Fruit fly (Drosophila melanogaster) whole organism, prepupa: ENCODE measurements around the gene Abi.

ENCODE experiments used
- CG10669 ChIP-seq: fragments of 200-800 bp; sonication (Bioruptor generic); optimal IDR thresholded peaks from 3 replicates; lab custom pipeline; 2018; ENCODE audit warnings: missing biosample characterization, mild to moderate bottlenecking, missing genetic modification characterization, moderate library complexity
- CG11294 ChIP-seq: fragments of 200-800 bp; sonication (Bioruptor generic); IDR thresholded peaks from 2 replicates; pipeline ENCODE4 v1.3.6; 2022; ENCODE audit warnings: missing biosample characterization, missing genetic modification characterization
- CG11762 ChIP-seq: fragments of 200-800 bp; sonication (Bioruptor generic); optimal IDR thresholded peaks from 3 replicates; lab custom pipeline; 2016; ENCODE audit warnings: missing biosample characterization, missing genetic modification characterization; ENCODE audit not compliant: insufficient read depth
- CG11902 ChIP-seq: fragments of 200-800 bp; sonication (Bioruptor generic); optimal IDR thresholded peaks from 3 replicates; lab custom pipeline; 2016; ENCODE audit warnings: missing biosample characterization, missing genetic modification characterization
- CG1621 ChIP-seq: fragments of 200-800 bp; sonication (Bioruptor generic); optimal IDR thresholded peaks from 3 replicates; lab custom pipeline; 2018; ENCODE audit warnings: missing biosample characterization, mild to moderate bottlenecking, missing genetic modification characterization
- CG16779 ChIP-seq: fragments of 200-800 bp; sonication (Bioruptor generic); optimal IDR thresholded peaks from 3 replicates; lab custom pipeline; 2017; ENCODE audit warnings: missing biosample characterization, mild to moderate bottlenecking, missing genetic modification characterization
- CG3032 ChIP-seq: fragments of 200-800 bp; optimal IDR thresholded peaks from 2 replicates; lab custom pipeline; 2019; ENCODE audit warnings: missing biosample characterization, mild to moderate bottlenecking, missing genetic modification characterization, moderate library complexity
- CG31627 ChIP-seq: fragments of 200-800 bp; sonication (Bioruptor generic); optimal IDR thresholded peaks from 3 replicates; lab custom pipeline; 2016; ENCODE audit warnings: missing biosample characterization, missing genetic modification characterization
- CG32006 ChIP-seq: fragments of 200-800 bp; sonication (Bioruptor generic); optimal IDR thresholded peaks from 3 replicates; lab custom pipeline; 2017; ENCODE audit warnings: missing biosample characterization, mild to moderate bottlenecking, missing genetic modification characterization
- CG34406 ChIP-seq: fragments of 200-800 bp; sonication (Bioruptor generic); optimal IDR thresholded peaks from 3 replicates; lab custom pipeline; 2016; ENCODE audit warnings: missing biosample characterization, missing genetic modification characterization
- CG3919 ChIP-seq: fragments of 200-800 bp; sonication (Bioruptor generic); optimal IDR thresholded peaks from 3 replicates; lab custom pipeline; 2016; ENCODE audit warnings: missing biosample characterization, missing genetic modification characterization
- CG4318 ChIP-seq: fragments of 200-800 bp; sonication (Bioruptor generic); optimal IDR thresholded peaks from 3 replicates; lab custom pipeline; 2017; ENCODE audit warnings: missing biosample characterization, mild to moderate bottlenecking, missing genetic modification characterization
- CG6163 ChIP-seq: fragments of 200-800 bp; sonication (Bioruptor generic); IDR thresholded peaks from 3 replicates; pipeline ENCODE4 v1.3.6; 2022; ENCODE audit warnings: missing biosample characterization, missing genetic modification characterization
- CG6276 ChIP-seq: fragments of 200-800 bp; sonication (Bioruptor generic); optimal IDR thresholded peaks from 2 replicates; lab custom pipeline; 2017; ENCODE audit warnings: missing biosample characterization, mild to moderate bottlenecking, missing genetic modification characterization
- CG6792 ChIP-seq: fragments of 200-800 bp; sonication (Bioruptor generic); optimal IDR thresholded peaks from 3 replicates; lab custom pipeline; 2016; ENCODE audit warnings: missing biosample characterization, missing genetic modification characterization
- CG6808 ChIP-seq: fragments of 200-800 bp; sonication (Bioruptor generic); optimal IDR thresholded peaks from 3 replicates; lab custom pipeline; 2017; ENCODE audit warnings: missing biosample characterization, missing genetic modification characterization, mild to moderate bottlenecking, moderate library complexity, missing genetic modification reagents
- CG6854 ChIP-seq: fragments of 200-800 bp; sonication (Bioruptor generic); optimal IDR thresholded peaks from 2 replicates; lab custom pipeline; 2017; ENCODE audit warnings: missing biosample characterization, mild to moderate bottlenecking, missing genetic modification characterization
- CG7368 ChIP-seq: fragments of 200-800 bp; sonication (Bioruptor generic); optimal IDR thresholded peaks from 3 replicates; lab custom pipeline; 2016; ENCODE audit warnings: missing biosample characterization, missing genetic modification characterization
- CG8119 ChIP-seq: fragments of 200-800 bp; sonication (Bioruptor generic); IDR thresholded peaks from 3 replicates; pipeline ENCODE4 v1.3.6; 2022; ENCODE audit warnings: missing biosample characterization, missing genetic modification characterization
- CG8319 ChIP-seq: fragments of 200-800 bp; sonication (Bioruptor generic); optimal IDR thresholded peaks from 3 replicates; lab custom pipeline; 2016; ENCODE audit warnings: missing biosample characterization, missing genetic modification characterization
- CG8632 ChIP-seq: fragments of 200-800 bp; sonication (Bioruptor generic); optimal IDR thresholded peaks from 3 replicates; lab custom pipeline; 2016; ENCODE audit warnings: missing biosample characterization, missing genetic modification characterization
- CG9139 ChIP-seq: fragments of 200-800 bp; sonication (Bioruptor generic); optimal IDR thresholded peaks from 3 replicates; lab custom pipeline; 2017; ENCODE audit warnings: missing biosample characterization, mild to moderate bottlenecking, missing genetic modification characterization
- Eip78C ChIP-seq: fragments of 200-800 bp; sonication (Bioruptor generic); peaks from one replicate; lab custom pipeline; 2016; ENCODE audit warnings: missing biosample characterization, missing genetic modification characterization
- Eip93F ChIP-seq: fragments of 200-800 bp; sonication (Bioruptor generic); optimal IDR thresholded peaks from 2 replicates; lab custom pipeline; 2016; ENCODE audit warnings: missing biosample characterization, mild to moderate bottlenecking, missing genetic modification characterization
- Ets21C ChIP-seq: fragments of 200-800 bp; sonication (Bioruptor generic); optimal IDR thresholded peaks from 3 replicates; lab custom pipeline; 2016; ENCODE audit warnings: missing biosample characterization, missing genetic modification characterization
- Hr38 ChIP-seq: sonication (Bioruptor generic); optimal IDR thresholded peaks from 2 replicates; lab custom pipeline; 2016; ENCODE audit warnings: missing biosample characterization, missing genetic modification characterization
- Hr39 ChIP-seq: fragments of 200-800 bp; sonication (Bioruptor generic); optimal IDR thresholded peaks from 2 replicates; lab custom pipeline; 2016; ENCODE audit warnings: missing biosample characterization, missing genetic modification characterization
- Hr4 ChIP-seq: fragments of 200-800 bp; sonication (Bioruptor generic); optimal IDR thresholded peaks from 3 replicates; lab custom pipeline; 2016; ENCODE audit warnings: missing biosample characterization, missing genetic modification characterization
- Lpt ChIP-seq: fragments of 200-800 bp; sonication (Bioruptor generic); optimal IDR thresholded peaks from 3 replicates; lab custom pipeline; 2016; ENCODE audit warnings: missing biosample characterization, missing genetic modification characterization
- Met ChIP-seq: fragments of 200-800 bp; sonication (Bioruptor generic); optimal IDR thresholded peaks from 3 replicates; lab custom pipeline; 2016; ENCODE audit warnings: missing biosample characterization, missing genetic modification characterization
- OdsH ChIP-seq: fragments of 200-800 bp; sonication (Bioruptor generic); optimal IDR thresholded peaks from 3 replicates; lab custom pipeline; 2016; ENCODE audit warnings: missing biosample characterization, missing genetic modification characterization
- Smox ChIP-seq: fragments of 200-800 bp; sonication (Bioruptor generic); optimal IDR thresholded peaks from 3 replicates; lab custom pipeline; 2016; ENCODE audit warnings: missing biosample characterization, missing genetic modification characterization
- Sox102F ChIP-seq: fragments of 200-800 bp; sonication (Bioruptor generic); optimal IDR thresholded peaks from 2 replicates; lab custom pipeline; 2016; ENCODE audit warnings: missing biosample characterization, mild to moderate bottlenecking, missing genetic modification characterization
- Sox14 ChIP-seq: fragments of 200-800 bp; sonication (Bioruptor generic); optimal IDR thresholded peaks from 3 replicates; lab custom pipeline; 2016; ENCODE audit warnings: missing biosample characterization, missing genetic modification characterization
- Sox15 ChIP-seq: fragments of 200-800 bp; sonication (Bioruptor generic); optimal IDR thresholded peaks from 3 replicates; lab custom pipeline; 2016; ENCODE audit warnings: missing biosample characterization, missing genetic modification characterization
- cyc ChIP-seq: fragments of 200-800 bp; sonication (Bioruptor generic); optimal IDR thresholded peaks from 3 replicates; lab custom pipeline; 2016; ENCODE audit warnings: missing biosample characterization, missing genetic modification characterization
- dac ChIP-seq: fragments of 200-800 bp; sonication (Bioruptor generic); optimal IDR thresholded peaks from 2 replicates; lab custom pipeline; 2017; ENCODE audit warnings: missing biosample characterization, mild to moderate bottlenecking, missing genetic modification characterization
- dsx ChIP-seq: fragments of 200-800 bp; optimal IDR thresholded peaks from 3 replicates; lab custom pipeline; 2019; ENCODE audit warnings: missing biosample characterization, mild to moderate bottlenecking, missing genetic modification characterization, moderate library complexity; ENCODE audit not compliant: poor library complexity, severe bottlenecking
- eg ChIP-seq: fragments of 200-800 bp; sonication (Bioruptor generic); IDR thresholded peaks from 3 replicates; pipeline ENCODE4 v1.3.6; 2022; ENCODE audit warnings: missing biosample characterization, missing genetic modification characterization
- fd59A ChIP-seq: fragments of 200-800 bp; sonication (Bioruptor generic); optimal IDR thresholded peaks from 2 replicates; lab custom pipeline; 2017; ENCODE audit warnings: missing biosample characterization, mild to moderate bottlenecking, missing genetic modification characterization, missing genetic modification reagents
- fkh ChIP-seq: fragments of 200-800 bp; sonication (Bioruptor generic); optimal IDR thresholded peaks from 3 replicates; lab custom pipeline; 2017; ENCODE audit warnings: missing biosample characterization, mild to moderate bottlenecking, missing genetic modification characterization, moderate library complexity
- lz ChIP-seq: fragments of 200-800 bp; sonication (Bioruptor generic); optimal IDR thresholded peaks from 3 replicates; lab custom pipeline; 2016; ENCODE audit warnings: missing biosample characterization, missing genetic modification characterization
- net ChIP-seq: fragments of 200-800 bp; sonication (Bioruptor generic); optimal IDR thresholded peaks from 3 replicates; lab custom pipeline; 2016; ENCODE audit warnings: missing biosample characterization, missing genetic modification characterization
- salr ChIP-seq, 2 experiments: fragments of 200-800 bp; sonication (Bioruptor generic); optimal IDR thresholded peaks; 3 replicates each; lab custom pipeline; 2016 to 2018; ENCODE audit warnings: missing biosample characterization in 2 of 2, missing genetic modification characterization in 2 of 2, mild to moderate bottlenecking in 1 of 2
- ss ChIP-seq, 2 experiments: fragments of 200-800 bp; sonication (Bioruptor generic); optimal IDR thresholded peaks; 2 replicates in 1 of 2; 3 replicates in 1 of 2; lab custom pipeline; 2017 to 2018; ENCODE audit warnings: mild to moderate bottlenecking in 2 of 2, missing biosample characterization in 2 of 2, missing genetic modification characterization in 2 of 2, moderate library complexity in 1 of 2
- svp ChIP-seq: fragments of 200-800 bp; sonication (Bioruptor generic); peaks from one replicate; lab custom pipeline; 2016; ENCODE audit warnings: missing biosample characterization, missing genetic modification characterization
- topi ChIP-seq: fragments of 200-800 bp; sonication (Bioruptor generic); optimal IDR thresholded peaks from 3 replicates; lab custom pipeline; 2016; ENCODE audit warnings: missing biosample characterization, missing genetic modification characterization
- vri ChIP-seq: fragments of 200-800 bp; sonication (Bioruptor generic); optimal IDR thresholded peaks from 3 replicates; lab custom pipeline; 2016; ENCODE audit warnings: missing biosample characterization, mild to moderate bottlenecking, missing genetic modification characterization

The Abi gene

dm6 chr3R:14131972-14132371 is 9.8 kb upstream of the Abi start, which contains the start of gene CG14356:
Gene CG14356, minus strand, starts transcription at chr3R:14132072.
- TF ChIP-seq topi (GFP tag; lab: Kevin White, UChicago) (no peak), Eip78C (GFP tag; lab: Kevin White, UChicago) (peak; percentile 41)

DNA sequence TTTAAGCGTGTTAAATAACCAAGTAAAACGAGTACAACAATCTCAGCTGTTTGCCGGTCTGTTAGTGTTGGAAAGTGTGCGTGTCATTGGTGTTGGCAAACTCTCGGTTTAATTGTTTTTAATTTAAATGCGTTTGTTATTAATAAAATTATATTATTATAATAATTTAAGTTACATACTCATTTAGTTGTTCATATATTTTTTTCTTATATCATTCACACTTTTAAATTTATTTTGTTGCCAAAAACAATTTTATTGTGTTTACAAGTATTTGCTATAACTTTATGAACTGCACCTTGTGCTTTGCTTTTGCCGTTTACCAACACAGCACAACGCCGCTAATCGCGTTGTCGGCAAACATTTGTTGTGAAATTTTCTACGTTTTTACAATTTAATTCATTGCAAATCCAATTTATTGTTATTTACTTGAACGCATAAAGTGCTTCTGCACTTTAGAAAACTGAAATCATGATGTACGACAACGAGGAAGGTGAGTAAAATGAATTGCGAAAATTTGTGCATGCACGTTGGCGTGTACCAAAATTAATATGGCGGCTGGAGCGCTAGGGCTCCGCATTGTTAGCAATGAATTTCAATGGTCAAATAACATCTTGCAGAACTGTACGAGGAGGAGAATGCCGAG is 3.4 kb upstream of the Abi start, which contains the start of the genes 140up and Polr2B:
140up (minus strand) TSS at position 70 of the 643 bp plus-strand sequence.
Polr2B (plus strand) TSS at position 313 of the 643 bp plus-strand sequence.
- TF ChIP-seq eg: peak; percentile 87
- peak; percentile 87 for TF ChIP-seq CG11762 (GFP tag; lab: Kevin White, UChicago)
- TF ChIP-seq topi (GFP tag; lab: Kevin White, UChicago): peak; percentile 86
- peak; percentile 71 for TF ChIP-seq fd59A (GFP tag; lab: Kevin White, UChicago)
- TF ChIP-seq CG8119 (GFP tag; lab: Robert Waterston, UW): peak; percentile 83
- peak; percentile 89 for TF ChIP-seq cyc
- peak; percentile 96 for TF ChIP-seq Eip78C (GFP tag; lab: Kevin White, UChicago)
- peak; percentile 87 for TF ChIP-seq CG6163 (GFP tag; lab: Robert Waterston, UW)
- peak; percentile 87 for TF ChIP-seq Hr39 (GFP tag; lab: Kevin White, UChicago)
- peak; percentile 86 for TF ChIP-seq Met (GFP tag; lab: Kevin White, UChicago)
- peak; percentile 33 for TF ChIP-seq Eip93F
- TF ChIP-seq Sox102F (GFP tag; lab: Kevin White, UChicago): peak; percentile 79
- TF ChIP-seq OdsH: peak; percentile 93
- peak; percentile 78 for TF ChIP-seq Hr4
- peak; percentile 73 for TF ChIP-seq Lpt
- TF ChIP-seq CG6792 (GFP tag; lab: Kevin White, UChicago): peak; percentile 87
- peak; percentile 87 for TF ChIP-seq CG8319 (GFP tag; lab: Kevin White, UChicago)
- no peak for TF ChIP-seq Hr38 (GFP tag; lab: Kevin White, UChicago)
- TF ChIP-seq CG16779: no peak
- no peak for TF ChIP-seq CG6808 (GFP tag; lab: Kevin White, UChicago)
- TF ChIP-seq CG8632 (GFP tag; lab: Kevin White, UChicago): peak; percentile 92
- TF ChIP-seq CG32006 (GFP tag; lab: Kevin White, UChicago): peak; percentile 92
- TF ChIP-seq Smox: peak; percentile 79
- TF ChIP-seq CG6854 (GFP tag; lab: Kevin White, UChicago): peak; percentile 57
- TF ChIP-seq Ets21C (GFP tag; lab: Kevin White, UChicago): peak; percentile 78
- TF ChIP-seq CG11902 (GFP tag; lab: Kevin White, UChicago): peak; percentile 88
- TF ChIP-seq Sox15 (GFP tag; lab: Kevin White, UChicago): peak; percentile 87
- TF ChIP-seq CG9139 (GFP tag; lab: Kevin White, UChicago): no peak
- TF ChIP-seq ss (GFP tag; optimal IDR thresholded peaks at IDR 0.05; lab: Kevin White, UChicago): peak in 1 of 2 experiments; percentile 86
- peak; percentile 88 for TF ChIP-seq svp (GFP tag; lab: Kevin White, UChicago)
- TF ChIP-seq CG11294: peak; percentile 84; the same call in 1 of the 2 replicates
- peak; percentile 93 for TF ChIP-seq CG3032 (tag; lab: Kevin White, UChicago)
- no peak for TF ChIP-seq CG6276 (GFP tag; lab: Kevin White, UChicago)
- TF ChIP-seq CG10669 (GFP tag; lab: Kevin White, UChicago): peak; percentile 87
- peak; percentile 88 for TF ChIP-seq CG7368
- peak; percentile 92 for TF ChIP-seq CG3919
- peak; percentile 49 to 87 for TF ChIP-seq salr (GFP tag; optimal IDR thresholded peaks at IDR 0.05; lab: Kevin White, UChicago)
- peak; percentile 51 for TF ChIP-seq CG1621 (tag; lab: Kevin White, UChicago)
- peak; percentile 82 for TF ChIP-seq dsx (GFP tag; lab: Kevin White, UChicago)
- TF ChIP-seq fkh: peak; percentile 83
- TF ChIP-seq net (GFP tag; lab: Kevin White, UChicago): peak; percentile 82
- TF ChIP-seq vri (GFP tag; lab: Kevin White, UChicago): peak; percentile 84
- TF ChIP-seq Sox14 (GFP tag; lab: Kevin White, UChicago): peak; percentile 73
- peak; percentile 87 for TF ChIP-seq lz (GFP tag; lab: Kevin White, UChicago)
- TF ChIP-seq dac (GFP tag; lab: Kevin White, UChicago): peak; percentile 63
- peak; percentile 92 for TF ChIP-seq CG34406 (GFP tag; lab: Kevin White, UChicago)
- peak; percentile 80 for TF ChIP-seq CG4318 (GFP tag; lab: Kevin White, UChicago)
- peak; percentile 90 for TF ChIP-seq CG31627
